Worm (Caenorhabditis elegans): Measurements from ENCODE around the gene T11G6.4.

Gene T11G6.4

DNA sequence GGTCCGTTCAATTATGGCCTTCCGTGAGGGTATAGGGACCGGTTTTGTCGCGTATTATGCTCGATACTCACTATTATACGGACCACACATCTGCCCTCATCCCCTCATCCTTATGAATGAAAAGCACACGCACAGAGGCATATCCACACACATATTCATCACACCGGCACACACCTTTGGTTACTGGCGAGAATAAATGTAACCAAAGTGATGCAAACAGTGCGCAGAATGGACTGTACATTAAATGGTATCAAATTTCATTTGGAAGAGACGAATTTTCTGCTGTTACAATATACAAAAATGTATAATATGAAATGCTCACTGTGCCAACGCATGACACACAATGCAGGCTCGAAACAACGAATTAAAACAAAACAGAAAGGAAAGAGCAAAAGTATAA lies 17.9 kb upstream of the T11G6.4 start (continued):
- TF ChIP-seq fkh-3 (tag; optimal IDR thresholded peaks at IDR 0.05): no peak

- TF ChIP-seq madf-6 (GFP tag; IDR thresholded peaks at IDR 0.05): no peak
- TF ChIP-seq aptf-2 (GFP tag; conservative IDR thresholded peaks at IDR 0.05): no peak
- TF ChIP-seq nhr-80 (tag; optimal IDR thresholded peaks at IDR 0.05): no peak
- TF ChIP-seq F22D6.2 (tag; optimal IDR thresholded peaks at IDR 0.05): no peak
- TF ChIP-seq lin-54 (GFP tag; optimal IDR thresholded peaks at IDR 0.05): no peak
- no peak for TF ChIP-seq snpc-1.1 (tag; optimal IDR thresholded peaks at IDR 0.05; ENCODE audit: insufficient read depth)
- no peak for TF ChIP-seq B0336.3 (GFP tag; IDR thresholded peaks at IDR 0.05)
- TF ChIP-seq sea-2 (GFP tag; IDR thresholded peaks at IDR 0.05): no peak
- no peak for TF ChIP-seq C06A6.2 (GFP tag; conservative IDR thresholded peaks at IDR 0.05)
- TF ChIP-seq B0261.1 (tag; optimal IDR thresholded peaks at IDR 0.05): no peak
- TF ChIP-seq K11D2.4 (GFP tag; IDR thresholded peaks at IDR 0.05): no peak
- TF ChIP-seq him-1 (tag; optimal IDR thresholded peaks at IDR 0.05): no peak
- TF ChIP-seq lag-1 (GFP tag; IDR thresholded peaks at IDR 0.05): no peak
- TF ChIP-seq T26A5.8 (tag; optimal IDR thresholded peaks at IDR 0.05): no peak
- TF ChIP-seq madf-3 (GFP tag; IDR thresholded peaks at IDR 0.05): no peak
Measured at ce11 chrIV:10868629-10869251, 17.0 kb upstream of the T11G6.4 start, which contains the start of gene F13E9.11. TSS of gene F13E9.11 (minus strand) at chrIV:10869135.

ce11 chrIV:10867370-10868146 lies 15.8 kb upstream of the T11G6.4 start:
- TF ChIP-seq lsl-1 (GFP tag; optimal IDR thresholded peaks at IDR 0.05) (no peak), sea-2 (GFP tag; IDR thresholded peaks at IDR 0.05) (no peak), B0261.1 (tag; optimal IDR thresholded peaks at IDR 0.05) (no peak), lir-1 (GFP tag; conservative IDR thresholded peaks at IDR 0.05) (no peak), let-607 (tag; optimal IDR thresholded peaks at IDR 0.05) (no peak), pha-4 (tag; optimal IDR thresholded peaks at IDR 0.05) (no peak), repo-1 (tag; optimal IDR thresholded peaks at IDR 0.05) (no peak), D2030.7 (GFP tag; IDR thresholded peaks at IDR 0.05) (no peak), C06A6.2 (GFP tag; conservative IDR thresholded peaks at IDR 0.05) (no peak), ets-4 (GFP tag; optimal IDR thresholded peaks at IDR 0.05) (no peak), sptf-2 (GFP tag; optimal IDR thresholded peaks at IDR 0.05) (no peak), egrh-3 (GFP tag; IDR thresholded peaks at IDR 0.05) (no peak)

DNA sequence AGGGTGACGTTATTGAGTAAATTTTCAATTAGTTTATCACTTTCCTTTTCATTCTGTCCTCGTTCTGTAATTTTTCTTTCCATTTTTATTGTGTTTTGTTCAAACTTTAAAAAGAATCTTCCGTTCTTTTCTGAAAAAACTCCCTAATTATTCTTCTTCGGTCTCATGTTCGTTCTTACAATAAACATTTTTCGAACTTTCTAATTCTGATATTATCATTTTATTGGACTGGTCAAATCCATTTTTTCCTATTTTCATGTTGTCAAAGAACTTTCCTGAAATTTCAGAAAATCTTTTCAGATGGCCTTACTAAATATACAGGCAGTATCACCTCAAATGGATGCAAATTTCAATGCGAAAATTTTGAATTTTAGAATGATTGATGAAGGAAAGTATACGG lies 12.3 kb upstream of the T11G6.4 start, which contains the start of gene nish-1:
Gene nish-1, plus strand, starts transcription at position 301 of the 400 bp plus-strand sequence.
- TF ChIP-seq C06A6.2 (GFP tag; conservative IDR thresholded peaks at IDR 0.05): no peak
- no peak for TF ChIP-seq bed-2 (GFP tag; IDR thresholded peaks at IDR 0.05)
- TF ChIP-seq attf-6 (GFP tag; IDR thresholded peaks at IDR 0.05): no peak
- no peak for TF ChIP-seq attf-5 (GFP tag; optimal IDR thresholded peaks at IDR 0.05)
- TF ChIP-seq ztf-26 (tag; optimal IDR thresholded peaks at IDR 0.05): no peak
- TF ChIP-seq nfya-2 (GFP tag; IDR thresholded peaks at IDR 0.05): no peak

DNA sequence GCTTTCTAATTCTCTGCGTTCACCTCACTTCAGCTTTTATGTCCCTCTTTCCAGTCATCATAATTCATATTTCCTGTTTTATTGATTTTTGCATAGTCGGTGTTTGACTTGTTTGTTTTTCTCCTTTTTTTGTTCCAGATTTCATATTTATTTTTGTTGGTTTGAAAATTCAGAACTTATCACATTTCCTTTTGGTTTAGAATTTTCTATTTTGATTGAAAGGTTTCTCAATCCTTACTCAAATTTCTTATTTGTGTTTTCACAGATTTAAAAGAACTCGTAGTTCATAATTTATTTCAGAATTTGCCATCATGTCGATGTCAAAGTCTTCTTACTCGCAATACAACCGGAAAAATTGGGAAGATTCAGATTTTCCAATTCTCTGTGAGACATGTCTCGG lies 9.4 kb upstream of the T11G6.4 start, which contains the start of gene rbm-22:
Gene rbm-22, plus strand, starts transcription at position 301 of the 400 bp plus-strand sequence.
- TF ChIP-seq nhr-90 (tag; optimal IDR thresholded peaks at IDR 0.05): no peak
- TF ChIP-seq lsl-1 (GFP tag; optimal IDR thresholded peaks at IDR 0.05): no peak
- TF ChIP-seq C17E4.6 (GFP tag; IDR thresholded peaks at IDR 0.05): no peak
- TF ChIP-seq lir-1 (GFP tag; conservative IDR thresholded peaks at IDR 0.05): no peak
- no peak for TF ChIP-seq T07F8.4 (tag; optimal IDR thresholded peaks at IDR 0.05)
- no peak for TF ChIP-seq lsy-27 (tag; optimal IDR thresholded peaks at IDR 0.05; ENCODE audit: borderline replicate concordance, insufficient read depth)
- no peak for TF ChIP-seq ztf-26 (tag; optimal IDR thresholded peaks at IDR 0.05)
- no peak for TF ChIP-seq fkh-3 (tag; optimal IDR thresholded peaks at IDR 0.05)
- no peak for TF ChIP-seq chd-7 (tag; optimal IDR thresholded peaks at IDR 0.05)
- no peak for TF ChIP-seq ztf-3 (GFP tag; optimal IDR thresholded peaks at IDR 0.05)
- no peak for TF ChIP-seq egl-18 (GFP tag; IDR thresholded peaks at IDR 0.05)
- no peak for TF ChIP-seq attf-6 (GFP tag; IDR thresholded peaks at IDR 0.05)
- no peak for TF ChIP-seq unc-130 (GFP tag; optimal IDR thresholded peaks at IDR 0.05)
- no peak for TF ChIP-seq die-1 (tag; optimal IDR thresholded peaks at IDR 0.05)
- TF ChIP-seq ceh-58 (GFP tag; IDR thresholded peaks at IDR 0.05): no peak
